Fruit fly (Drosophila melanogaster) whole organism, prepupa: ENCODE results near the gene Cys.

Experiments
- CG11294 ChIP-seq: fragments of 200-800 bp; sonication (Bioruptor generic); IDR thresholded peaks from 2 replicates; pipeline ENCODE4 v1.3.6; 2022; ENCODE audit warnings: missing biosample characterization, missing genetic modification characterization
- net ChIP-seq: fragments of 200-800 bp; sonication (Bioruptor generic); optimal IDR thresholded peaks from 3 replicates; lab custom pipeline; 2016; ENCODE audit warnings: missing biosample characterization, missing genetic modification characterization

DNA sequence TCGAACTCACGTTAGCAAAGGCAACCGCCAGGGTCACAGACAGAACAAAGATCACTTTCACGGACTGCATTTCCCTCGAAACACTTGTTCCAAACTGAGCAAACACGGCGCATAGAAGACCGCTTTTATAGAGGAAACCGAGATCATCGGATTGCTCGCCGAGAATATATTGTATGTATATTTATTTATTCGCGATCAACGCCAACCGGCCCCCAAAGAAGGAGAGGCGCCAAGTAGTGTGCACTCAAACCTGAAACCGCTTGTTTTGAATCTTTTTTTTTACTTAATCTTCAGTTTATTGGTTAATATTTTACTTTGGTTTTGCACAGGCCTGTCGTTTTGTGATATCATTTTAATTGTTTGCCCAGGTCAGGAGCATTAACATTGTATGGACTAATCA, 2.1 kb downstream of the Cys start, which contains the start of gene CG31313:
- no peak for TF ChIP-seq CG11294 (GFP tag; lab: Robert Waterston, UW)
- TF ChIP-seq net (GFP tag; lab: Kevin White, UChicago): no peak
